Fruit fly (Drosophila melanogaster) whole organism, pupa: ENCODE measurements around the gene CG12106.

Source experiments
- CG32121 ChIP-seq: fragments of 200-800 bp; sonication (Bioruptor generic); IDR thresholded peaks from 2 replicates; pipeline ENCODE4 v1.3.6; 2022; ENCODE audit warnings: missing biosample characterization, missing genetic modification characterization
- CG34367 ChIP-seq: fragments of 200-800 bp; sonication (Bioruptor generic); optimal IDR thresholded peaks from 2 replicates; lab custom pipeline; 2018; ENCODE audit warnings: missing biosample characterization, mild to moderate bottlenecking, missing genetic modification characterization
- CG4496 ChIP-seq: fragments of 200-800 bp; sonication (Bioruptor generic); IDR thresholded peaks from 3 replicates; pipeline ENCODE4 v1.3.6; 2022; ENCODE audit warnings: missing biosample characterization, missing genetic modification characterization
- CG8159 ChIP-seq: fragments of 200-800 bp; sonication (Bioruptor generic); optimal IDR thresholded peaks from 3 replicates; lab custom pipeline; 2018; ENCODE audit warnings: missing biosample characterization, mild to moderate bottlenecking, missing genetic modification characterization, moderate library complexity
- CG8301 ChIP-seq: fragments of 200-800 bp; sonication (Bioruptor generic); optimal IDR thresholded peaks from 2 replicates; lab custom pipeline; 2018; ENCODE audit warnings: missing biosample characterization, mild to moderate bottlenecking, missing genetic modification characterization
- Ets98B ChIP-seq: fragments of 200-800 bp; sonication (Bioruptor generic); IDR thresholded peaks from 2 replicates; pipeline ENCODE4 v1.3.6; 2022; ENCODE audit warnings: missing biosample characterization, missing genetic modification characterization
- rn ChIP-seq: fragments of 200-800 bp; sonication (Bioruptor generic); IDR thresholded peaks from 2 replicates; pipeline ENCODE4 v1.3.6; 2022; ENCODE audit warnings: missing biosample characterization, missing genetic modification characterization

DNA sequence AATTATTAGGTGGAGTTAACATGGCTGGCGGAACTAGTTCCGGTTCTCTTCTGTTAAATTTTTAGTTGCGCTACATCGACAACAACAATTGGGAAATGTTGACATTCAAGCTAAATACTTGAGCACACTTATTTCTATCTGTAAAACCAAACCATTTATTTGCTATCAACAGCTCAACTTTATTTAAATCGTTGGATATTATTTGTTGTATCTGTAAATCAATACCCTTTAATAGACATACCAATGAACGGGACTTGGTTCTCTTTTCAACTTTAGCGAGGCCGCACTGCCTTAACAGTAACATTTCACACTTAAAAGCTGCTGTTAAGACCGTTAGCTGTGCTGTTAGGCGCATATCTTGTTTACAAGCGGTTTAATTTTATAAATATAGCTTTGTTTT is at the start of gene CG12106:
- TF ChIP-seq CG4496 (GFP tag; lab: Robert Waterston, UW), result peak; percentile 56; the same call in 1 of the 3 replicates
- peak; percentile 27; the same call in 1 of the 2 replicates for TF ChIP-seq CG32121 (GFP tag; lab: Robert Waterston, UW)
- TF ChIP-seq Ets98B, result no peak
- peak; percentile 53 for TF ChIP-seq CG8301 (tag; lab: Kevin White, UChicago)
- peak; percentile 26 for TF ChIP-seq CG34367
- no peak for TF ChIP-seq CG8159
- 0 out of 2 replicates have a peak, but pooled peaks have one; percentile 20 for TF ChIP-seq rn (GFP tag; lab: Robert Waterston, UW)
